Worm (Caenorhabditis elegans) whole organism, midembryonic: ENCODE measurements around the gene F38E1.10.

Experiments
- T22C8.4 ChIP-seq: fragments of 200-800 bp; sonication (Bioruptor generic); IDR thresholded peaks from 2 replicates; pipeline ENCODE4 v1.3.6; 2022; ENCODE audit warnings: missing genetic modification characterization, missing compliant biosample characterization
- cog-1 ChIP-seq: sonication (generic microtip); optimal IDR thresholded peaks from 2 replicates; lab custom pipeline; 2016; ENCODE audit warnings: missing genetic modification characterization, missing compliant biosample characterization
- flt-1 ChIP-seq: fragments of 200-800 bp; sonication (Bioruptor generic); IDR thresholded peaks from 2 replicates; pipeline ENCODE4 v1.3.6; 2022; ENCODE audit warnings: missing genetic modification characterization, missing compliant biosample characterization
- klf-2 ChIP-seq: fragments of 200-800 bp; sonication (Bioruptor generic); conservative IDR thresholded peaks from 2 replicates; pipeline ENCODE4 v1.3.6; 2022; ENCODE audit warnings: missing genetic modification reagents, missing genetic modification characterization, missing compliant biosample characterization
- med-1 ChIP-seq: sonication (generic microtip); optimal IDR thresholded peaks from 2 replicates; lab custom pipeline; 2017; ENCODE audit warnings: missing genetic modification characterization, mild to moderate bottlenecking, missing compliant biosample characterization, antibody characterized with exemption, missing genetic modification reagents; ENCODE audit not compliant: insufficient read depth
- ref-1 ChIP-seq: fragments of 200-800 bp; sonication (Bioruptor generic); conservative IDR thresholded peaks from 2 replicates; pipeline ENCODE4 v1.3.6; 2022; ENCODE audit warnings: missing genetic modification reagents, missing genetic modification characterization, missing compliant biosample characterization
- tab-1 ChIP-seq: fragments of 200-800 bp; sonication (Bioruptor generic); IDR thresholded peaks from 2 replicates; pipeline ENCODE4 v1.3.6; 2022; ENCODE audit warnings: missing genetic modification characterization, missing compliant biosample characterization
- ztf-23 ChIP-seq: fragments of 200-800 bp; sonication (Bioruptor generic); IDR thresholded peaks from 2 replicates; pipeline ENCODE4 v1.3.6; 2022; ENCODE audit warnings: missing genetic modification reagents, missing genetic modification characterization, missing compliant biosample characterization
- ztf-29 ChIP-seq: fragments of 200-800 bp; sonication (Bioruptor generic); IDR thresholded peaks from 2 replicates; pipeline ENCODE4 v1.3.6; 2022; ENCODE audit warnings: missing genetic modification reagents, missing genetic modification characterization, missing compliant biosample characterization

Gene F38E1.10

ce11 chrV:8375419-8375818 lies at the start of gene F38E1.10:
TSS of gene F38E1.10 (minus strand) at chrV:8375519.
- TF ChIP-seq cog-1 (no peak), ztf-29 (no peak), ref-1 (GFP tag; lab: Robert Waterston, UW) (no peak), flt-1 (GFP tag; lab: Robert Waterston, UW) (no peak), T22C8.4 (no peak), ztf-23 (GFP tag; lab: Robert Waterston, UW) (no peak), med-1 (GFP tag; lab: Kevin White, UChicago) (no peak), tab-1 (no peak), klf-2 (GFP tag; lab: Robert Waterston, UW) (no peak)

- TF ChIP-seq tab-1 (no peak), flt-1 (GFP tag; lab: Robert Waterston, UW) (no peak), ztf-29 (no peak), cog-1 (no peak), T22C8.4 (no peak), klf-2 (GFP tag; lab: Robert Waterston, UW) (no peak), med-1 (GFP tag; lab: Kevin White, UChicago) (no peak), ref-1 (GFP tag; lab: Robert Waterston, UW) (no peak), ztf-23 (GFP tag; lab: Robert Waterston, UW) (no peak)
Observed at ce11 chrV:8417271-8417670, 42.0 kb upstream of the F38E1.10 start.

- TF ChIP-seq cog-1 (no peak), ref-1 (GFP tag; lab: Robert Waterston, UW) (no peak), tab-1 (no peak), klf-2 (GFP tag; lab: Robert Waterston, UW) (no peak), ztf-29 (no peak), T22C8.4 (no peak), ztf-23 (GFP tag; lab: Robert Waterston, UW) (no peak), flt-1 (GFP tag; lab: Robert Waterston, UW) (no peak), med-1 (GFP tag; lab: Kevin White, UChicago) (no peak)
Observed at ce11 chrV:8415113-8415530, 39.8 kb upstream of the F38E1.10 start.

ce11 chrV:8414036-8414728 lies 38.9 kb upstream of the F38E1.10 start, which contains the start of gene pos-1:
TSS of gene pos-1 (plus strand) at chrV:8414086.
- TF ChIP-seq T22C8.4 (no peak), ztf-23 (GFP tag; lab: Robert Waterston, UW) (no peak), flt-1 (GFP tag; lab: Robert Waterston, UW) (no peak), cog-1 (no peak), ref-1 (GFP tag; lab: Robert Waterston, UW) (no peak), ztf-29 (no peak), med-1 (GFP tag; lab: Kevin White, UChicago) (no peak), klf-2 (GFP tag; lab: Robert Waterston, UW) (no peak), tab-1 (no peak)

- TF ChIP-seq med-1 (GFP tag; lab: Kevin White, UChicago) (no peak), flt-1 (GFP tag; lab: Robert Waterston, UW) (no peak), klf-2 (GFP tag; lab: Robert Waterston, UW) (no peak), T22C8.4 (no peak), ref-1 (GFP tag; lab: Robert Waterston, UW) (no peak), ztf-23 (GFP tag; lab: Robert Waterston, UW) (no peak), tab-1 (no peak), ztf-29 (no peak), cog-1 (no peak)
Observed at ce11 chrV:8413432-8414021, 38.2 kb upstream of the F38E1.10 start, which contains the start of gene vha-18. TSS of gene vha-18 (minus strand) at chrV:8413482.

- TF ChIP-seq ztf-29 = no peak
- no peak for TF ChIP-seq cog-1
- TF ChIP-seq ztf-23 (GFP tag; lab: Robert Waterston, UW) = no peak
- no peak for TF ChIP-seq flt-1 (GFP tag; lab: Robert Waterston, UW)
- TF ChIP-seq ref-1 (GFP tag; lab: Robert Waterston, UW) = no peak
- TF ChIP-seq klf-2 (GFP tag; lab: Robert Waterston, UW) = no peak
- no peak for TF ChIP-seq tab-1
- TF ChIP-seq T22C8.4 = no peak
- no peak for TF ChIP-seq med-1 (GFP tag; lab: Kevin White, UChicago)
Observed at ce11 chrV:8410406-8410805, 35.1 kb upstream of the F38E1.10 start, which contains the start of gene F52E1.2. TSS of gene F52E1.2 (plus strand) at chrV:8410595.

ce11 chrV:8409594-8409993 lies 34.3 kb upstream of the F38E1.10 start:
- TF ChIP-seq ztf-29 (no peak), T22C8.4 (no peak), flt-1 (GFP tag; lab: Robert Waterston, UW) (no peak), tab-1 (no peak), klf-2 (GFP tag; lab: Robert Waterston, UW) (no peak), cog-1 (no peak), ztf-23 (GFP tag; lab: Robert Waterston, UW) (no peak), ref-1 (GFP tag; lab: Robert Waterston, UW) (no peak), med-1 (GFP tag; lab: Kevin White, UChicago) (no peak)

- TF ChIP-seq med-1 (GFP tag; lab: Kevin White, UChicago) = no peak
- 0 out of 2 replicates have a peak, but pooled peaks have one; percentile 21 for TF ChIP-seq flt-1 (GFP tag; lab: Robert Waterston, UW)
Observed at ce11 chrV:8406911-8407310, 31.6 kb upstream of the F38E1.10 start.

- TF ChIP-seq flt-1 (GFP tag; lab: Robert Waterston, UW) (no peak), cog-1 (no peak), ztf-23 (GFP tag; lab: Robert Waterston, UW) (no peak), ztf-29 (no peak), med-1 (GFP tag; lab: Kevin White, UChicago) (no peak), klf-2 (GFP tag; lab: Robert Waterston, UW) (no peak), ref-1 (GFP tag; lab: Robert Waterston, UW) (no peak), T22C8.4 (no peak), tab-1 (no peak)
Observed at ce11 chrV:8406155-8406554, 30.8 kb upstream of the F38E1.10 start.
